Fruit fly (Drosophila melanogaster): ENCODE data around the gene CG15824.

Gene CG15824

dm6 chr2L:866950-867744, 17.8 kb downstream of the CG15824 start (continued):
- TF ChIP-seq lola (GFP tag; optimal IDR thresholded peaks at IDR 0.05) = peak in 1 of 3 experiments; percentile 87
- TF ChIP-seq CG8290 (GFP tag; optimal IDR thresholded peaks at IDR 0.05) = peak; percentile 88
- peak; percentile 26 to 98 for TF ChIP-seq CG8290 (tag; optimal IDR thresholded peaks at IDR 0.05)
- no peak for TF ChIP-seq nerfin-2 (GFP tag; IDR thresholded peaks at IDR 0.05; ENCODE audit: partially characterized antibody)
- TF ChIP-seq her (GFP tag; optimal IDR thresholded peaks at IDR 0.05) = peak; percentile 82
- TF ChIP-seq Oli (tag; optimal IDR thresholded peaks at IDR 0.05) = peak; percentile 94
- TF ChIP-seq Chrac-16 (GFP tag; optimal IDR thresholded peaks at IDR 0.05) = peak; percentile 94
- peak; percentile 93 for TF ChIP-seq CG9215 (GFP tag; IDR thresholded peaks at IDR 0.05)
- peak; percentile 92 for TF ChIP-seq bcd (GFP tag; optimal IDR thresholded peaks at IDR 0.05)
- TF ChIP-seq org-1 (GFP tag; optimal IDR thresholded peaks at IDR 0.05) = peak; percentile 89
- TF ChIP-seq vvl (GFP tag; IDR thresholded peaks at IDR 0.05) = peak; percentile 98
- peak; percentile 90 for TF ChIP-seq BtbVII (GFP tag; optimal IDR thresholded peaks at IDR 0.05)
- TF ChIP-seq Dad (GFP tag; optimal IDR thresholded peaks at IDR 0.05) = peak; percentile 90
- peak; percentile 89 for TF ChIP-seq CG11085 (GFP tag; IDR thresholded peaks at IDR 0.05)
- TF ChIP-seq CG17328 (GFP tag; IDR thresholded peaks at IDR 0.05) = peak; percentile 95
- TF ChIP-seq CG6654 (GFP tag; optimal IDR thresholded peaks at IDR 0.05) = peak; percentile 66
- peak; percentile 92 for TF ChIP-seq tap (tag; optimal IDR thresholded peaks at IDR 0.05)

- TF ChIP-seq Atf-2 (GFP tag; optimal IDR thresholded peaks at IDR 0.05) (peak; percentile 94), dan (GFP tag; IDR thresholded peaks at IDR 0.05) (peak; percentile 80), tll (GFP tag; optimal IDR thresholded peaks at IDR 0.05) (peak in 1 of 2 experiments; percentile 71), CG1233 (GFP tag; optimal IDR thresholded peaks at IDR 0.05) (peak; percentile 96), CG3065 (GFP tag; optimal IDR thresholded peaks at IDR 0.05) (peak; percentile 86), CG9215 (GFP tag; IDR thresholded peaks at IDR 0.05) (peak; percentile 92), CG17359 (tag; optimal IDR thresholded peaks at IDR 0.05) (peak; percentile 98), CG10366 (GFP tag; IDR thresholded peaks at IDR 0.05) (peak; percentile 96), CG6791 (GFP tag; IDR thresholded peaks at IDR 0.05; ENCODE audit: partially characterized antibody) (no peak), trh (GFP tag; optimal IDR thresholded peaks at IDR 0.05) (peak; percentile 94), mld (GFP tag; IDR thresholded peaks at IDR 0.05; ENCODE audit: partially characterized antibody) (no peak), CG16863 (GFP tag; optimal IDR thresholded peaks at IDR 0.05) (peak; percentile 96), danr (GFP tag; IDR thresholded peaks at IDR 0.05) (peak; percentile 93), tin (GFP tag; optimal IDR thresholded peaks at IDR 0.05) (peak; percentile 95), bab2 (GFP tag; optimal IDR thresholded peaks at IDR 0.05) (peak; percentile 96), ken (GFP tag; IDR thresholded peaks at IDR 0.05) (peak; percentile 97), CG11696 (GFP tag; IDR thresholded peaks at IDR 0.05) (peak; percentile 80), br (optimal IDR thresholded peaks at IDR 0.05) (no peak), E2f1 (GFP tag; IDR thresholded peaks at IDR 0.05) (peak; percentile 95), jigr1 (GFP tag; IDR thresholded peaks at IDR 0.05) (peak; percentile 89), kay (GFP tag; optimal IDR thresholded peaks at IDR 0.05) (peak; percentile 88), CG4404 (GFP tag; IDR thresholded peaks at IDR 0.05) (peak; percentile 94), CG17361 (GFP tag; IDR thresholded peaks at IDR 0.05) (peak; percentile 96), CG31224 (GFP tag; IDR thresholded peaks at IDR 0.05) (peak; percentile 90), pb (GFP tag; optimal IDR thresholded peaks at IDR 0.05) (peak; percentile 89), pros (GFP tag; optimal IDR thresholded peaks at IDR 0.05) (peak; percentile 49), CG9437 (GFP tag; optimal IDR thresholded peaks at IDR 0.05) (peak; percentile 89), Spps (tag; optimal IDR thresholded peaks at IDR 0.05) (peak; percentile 92), CG15479 (GFP tag; optimal IDR thresholded peaks at IDR 0.05) (peak; percentile 91), Dll (GFP tag; IDR thresholded peaks at IDR 0.05; ENCODE audit: partially characterized antibody) (no peak), CG10462 (GFP tag; optimal IDR thresholded peaks at IDR 0.05) (peak; percentile 91), cwo (GFP tag; optimal IDR thresholded peaks at IDR 0.05) (peak; percentile 93), CG12659 (GFP tag; optimal IDR thresholded peaks at IDR 0.05) (peak; percentile 96), luna (GFP tag; optimal IDR thresholded peaks at IDR 0.05) (peak; percentile 83)
Measured at dm6 chr2L:865851-866250, 19.1 kb downstream of the CG15824 start.
